Worm (Caenorhabditis elegans) whole organism, L4 larva: Measurements from ENCODE around the gene M162.5.

Experiments
- D1046.2 ChIP-seq: fragments of 200-800 bp; sonication (Bioruptor generic); IDR thresholded peaks from 2 replicates; pipeline ENCODE4 v1.3.6; 2022; ENCODE audit warnings: missing genetic modification characterization, missing compliant biosample characterization
- F44E2.7 ChIP-seq: fragments of 200-800 bp; sonication (Bioruptor generic); IDR thresholded peaks from 2 replicates; pipeline ENCODE4 v2.1.2; 2022; ENCODE audit warnings: missing genetic modification characterization, missing compliant biosample characterization
- F49E8.2 ChIP-seq: sonication (generic microtip); optimal IDR thresholded peaks from 2 replicates; lab custom pipeline; 2016; ENCODE audit warnings: missing compliant biosample characterization, mild to moderate bottlenecking, missing genetic modification characterization, borderline replicate concordance
- T20F7.1 ChIP-seq: fragments of 200-800 bp; sonication (Bioruptor generic); optimal IDR thresholded peaks from 2 replicates; lab custom pipeline; 2018; ENCODE audit warnings: mild to moderate bottlenecking, missing genetic modification characterization, missing compliant biosample characterization
- Y105C5A.15 ChIP-seq: fragments of 200-800 bp; sonication (Bioruptor generic); IDR thresholded peaks from 2 replicates; pipeline ENCODE4 v1.3.6; 2022; ENCODE audit warnings: missing genetic modification characterization, missing compliant biosample characterization
- Y5F2A.4 ChIP-seq: fragments of 200-800 bp; sonication (Bioruptor generic); optimal IDR thresholded peaks from 2 replicates; lab custom pipeline; 2018; ENCODE audit warnings: mild to moderate bottlenecking, missing genetic modification characterization, missing compliant biosample characterization
- Y75B8A.6 ChIP-seq: fragments of 200-800 bp; sonication (Bioruptor generic); IDR thresholded peaks from 2 replicates; pipeline ENCODE4 v1.3.6; 2022; ENCODE audit warnings: missing genetic modification reagents, missing genetic modification characterization, missing compliant biosample characterization
- aha-1 ChIP-seq: fragments of 150-350 bp; peaks from one replicate; lab custom pipeline; 2014; ENCODE audit warnings: missing biosample characterization, missing genetic modification characterization
- attf-4 ChIP-seq: sonication (generic microtip); optimal IDR thresholded peaks from 3 replicates; lab custom pipeline; 2017; ENCODE audit warnings: missing biosample characterization, missing genetic modification characterization
- ceh-28 ChIP-seq: fragments of 150-350 bp; optimal IDR thresholded peaks from 2 replicates; lab custom pipeline; 2014; ENCODE audit warnings: missing biosample characterization, missing genetic modification reagents, missing genetic modification characterization
- duxl-1 ChIP-seq: sonication (generic microtip); optimal IDR thresholded peaks from 2 replicates; lab custom pipeline; 2016; ENCODE audit warnings: mild to moderate bottlenecking, missing genetic modification characterization, moderate library complexity, missing compliant biosample characterization; ENCODE audit not compliant: poor library complexity
- egl-27 ChIP-seq: sonication (generic microtip); optimal IDR thresholded peaks from 3 replicates; lab custom pipeline; 2017; ENCODE audit warnings: missing biosample characterization, missing genetic modification reagents, missing genetic modification characterization
- hlh-11 ChIP-seq: fragments of 200-800 bp; sonication (Bioruptor generic); optimal IDR thresholded peaks from 2 replicates; lab custom pipeline; 2018; ENCODE audit warnings: mild to moderate bottlenecking, missing genetic modification characterization, missing compliant biosample characterization
- hlh-30 ChIP-seq: sonication (generic microtip); optimal IDR thresholded peaks from 2 replicates; lab custom pipeline; 2017; ENCODE audit warnings: antibody characterized with exemption, mild to moderate bottlenecking, missing genetic modification characterization, missing compliant biosample characterization; ENCODE audit not compliant: insufficient read depth
- lin-1 ChIP-seq: fragments of 200-800 bp; sonication (Bioruptor generic); IDR thresholded peaks from 2 replicates; pipeline ENCODE4 v1.3.6; 2022; ENCODE audit warnings: missing genetic modification reagents, missing genetic modification characterization, missing compliant biosample characterization
- lin-29 ChIP-seq: fragments of 200-800 bp; sonication (Bioruptor generic); IDR thresholded peaks from 2 replicates; pipeline ENCODE4 v1.3.6; 2022; ENCODE audit warnings: missing genetic modification reagents, missing genetic modification characterization, missing compliant biosample characterization
- lir-3 ChIP-seq: sonication (generic microtip); optimal IDR thresholded peaks from 2 replicates; lab custom pipeline; 2016; ENCODE audit warnings: mild to moderate bottlenecking, missing genetic modification characterization, missing compliant biosample characterization
- madf-9 ChIP-seq: fragments of 200-800 bp; sonication (Bioruptor generic); conservative IDR thresholded peaks from 2 replicates; pipeline ENCODE4 v1.3.6; 2022; ENCODE audit warnings: missing genetic modification reagents, missing genetic modification characterization, missing compliant biosample characterization
- mdt-29 ChIP-seq: fragments of 200-800 bp; sonication (Bioruptor generic); IDR thresholded peaks from 2 replicates; pipeline ENCODE4 v1.3.6; 2022; ENCODE audit warnings: missing genetic modification reagents, missing genetic modification characterization, missing compliant biosample characterization
- mxl-3 ChIP-seq: fragments of 200-800 bp; sonication (Bioruptor generic); optimal IDR thresholded peaks from 2 replicates; lab custom pipeline; 2018; ENCODE audit warnings: mild to moderate bottlenecking, missing genetic modification characterization, missing compliant biosample characterization
- nhr-10 ChIP-seq: fragments of 150-350 bp; optimal IDR thresholded peaks from 2 replicates; lab custom pipeline; 2014; ENCODE audit warnings: missing biosample characterization, missing genetic modification characterization
- nhr-237 ChIP-seq: sonication (generic microtip); optimal IDR thresholded peaks from 2 replicates; lab custom pipeline; 2017; ENCODE audit warnings: missing biosample characterization, missing genetic modification characterization
- nhr-25 ChIP-seq: sonication (generic microtip); optimal IDR thresholded peaks from 2 replicates; lab custom pipeline; 2017; ENCODE audit warnings: missing genetic modification characterization, mild to moderate bottlenecking, missing compliant biosample characterization, antibody characterized with exemption, moderate library complexity, borderline replicate concordance; ENCODE audit not compliant: insufficient read depth
- nhr-28 ChIP-seq: fragments of 150-350 bp; optimal IDR thresholded peaks from 2 replicates; lab custom pipeline; 2014; ENCODE audit warnings: missing biosample characterization, missing genetic modification characterization
- nhr-48 ChIP-seq: sonication (generic microtip); optimal IDR thresholded peaks from 2 replicates; lab custom pipeline; 2016; ENCODE audit warnings: mild to moderate bottlenecking, missing genetic modification characterization, missing compliant biosample characterization
- saeg-2 ChIP-seq: fragments of 200-800 bp; sonication (Bioruptor generic); IDR thresholded peaks from 2 replicates; pipeline ENCODE4 v1.3.6; 2022; ENCODE audit warnings: missing genetic modification reagents, missing genetic modification characterization, missing compliant biosample characterization
- sdz-12 ChIP-seq: fragments of 200-800 bp; sonication (Bioruptor generic); optimal IDR thresholded peaks from 2 replicates; lab custom pipeline; 2018; ENCODE audit warnings: mild to moderate bottlenecking, missing genetic modification characterization, missing compliant biosample characterization
- set-16 ChIP-seq: fragments of 200-800 bp; sonication (Bioruptor generic); IDR thresholded peaks from 2 replicates; pipeline ENCODE4 v1.3.6; 2022; ENCODE audit warnings: missing genetic modification reagents, missing genetic modification characterization, missing compliant biosample characterization
- unc-130 ChIP-seq: sonication (generic microtip); optimal IDR thresholded peaks from 2 replicates; lab custom pipeline; 2016; ENCODE audit warnings: missing genetic modification reagents, missing genetic modification characterization, missing compliant biosample characterization
- unc-62 ChIP-seq, 3 experiments: fragments of 150-350 bp in 1 of 3; sonication (generic microtip); optimal IDR thresholded peaks in 2 of 3; peaks in 1 of 3; 1 replicate in 1 of 3; 2 replicates in 2 of 3; lab custom pipeline; 2014 to 2017; ENCODE audit warnings: missing biosample characterization in 3 of 3, missing genetic modification characterization in 3 of 3, missing genetic modification reagents in 3 of 3, missing genotype in 1 of 3
- ztf-7 ChIP-seq: fragments of 150-350 bp; optimal IDR thresholded peaks from 2 replicates; lab custom pipeline; 2014; ENCODE audit warnings: missing biosample characterization, missing genetic modification characterization

M162.5 gene

DNA sequence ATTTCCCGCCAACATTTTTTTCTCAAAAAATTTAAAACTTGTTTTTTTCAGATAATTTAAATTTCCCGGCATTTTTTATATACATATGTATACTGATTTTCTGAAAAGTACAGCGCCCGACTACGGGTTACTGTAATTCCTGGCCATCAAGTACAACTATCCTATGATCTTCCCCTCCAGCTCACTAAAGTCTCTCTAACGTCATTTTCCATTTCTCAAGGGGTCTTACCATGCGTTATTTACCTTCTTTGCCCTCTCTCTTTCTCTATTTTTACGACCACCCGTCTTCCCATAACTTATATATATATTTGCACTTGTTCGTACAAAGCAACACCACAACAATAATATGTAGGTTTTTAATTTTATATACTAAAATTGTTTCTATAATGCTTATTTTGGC lies 4.6 kb upstream of the M162.5 start, which contains the start of gene W04E12.9:
Gene W04E12.9, plus strand, starts transcription at position 301 of the 400 bp plus-strand sequence.
- TF ChIP-seq lin-1 (GFP tag; lab: Robert Waterston, UW) (no peak), nhr-28 (tag; lab: Kevin White, UChicago) (no peak), unc-62 (GFP tag; optimal IDR thresholded peaks at IDR 0.05 in 1 of 2; lab: Kevin White, UChicago) (no peak), unc-62 (tag; optimal IDR thresholded peaks at IDR 0.05; lab: Kevin White, UChicago) (no peak), lin-29 (GFP tag; lab: Robert Waterston, UW) (no peak)
- TF ChIP-seq, all 104 proteins: peak for 0

DNA sequence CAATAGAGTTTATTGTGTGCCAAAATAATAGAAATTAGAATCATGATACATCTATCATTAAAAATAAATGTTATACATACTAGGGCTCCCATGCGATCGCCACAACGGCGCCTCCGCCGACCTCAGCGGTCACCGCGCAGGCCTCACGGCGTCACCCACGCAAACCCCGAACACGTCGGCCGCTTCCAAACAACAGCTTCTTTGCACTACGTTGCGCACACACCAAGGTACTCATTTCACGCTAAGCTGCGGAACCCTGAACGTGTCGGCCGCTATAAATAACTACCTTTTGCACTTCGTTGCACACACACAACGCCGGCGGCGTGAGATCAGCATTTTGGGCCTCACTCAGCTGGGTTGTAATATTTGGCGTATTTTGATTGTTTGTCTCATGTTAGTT lies 1.6 kb upstream of the M162.5 start:
- TF ChIP-seq set-16: peak; percentile 77
- TF ChIP-seq hlh-30: no peak
- TF ChIP-seq aha-1 (tag; lab: Kevin White, UChicago): peak; percentile 77

DNA sequence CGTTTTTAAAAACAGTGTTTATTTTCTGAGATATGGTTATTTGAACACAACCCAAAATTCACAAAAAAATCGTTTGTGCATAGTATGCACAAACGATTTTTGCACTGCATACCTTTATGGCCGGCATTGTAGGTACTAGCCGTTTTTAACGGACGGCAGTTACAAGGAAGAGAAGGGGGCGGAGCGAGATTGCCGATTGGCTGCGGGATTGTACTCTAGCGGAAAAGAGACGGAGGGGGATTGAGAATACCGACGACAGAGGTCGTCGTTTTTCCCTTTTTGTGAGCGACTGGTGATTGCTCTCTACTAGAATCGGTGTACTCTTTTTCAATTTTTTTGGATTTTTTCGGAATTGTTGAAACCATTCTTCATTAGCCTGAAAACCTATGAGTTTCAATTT lies 6.9 kb downstream of the M162.5 start:
- TF ChIP-seq duxl-1 (tag; lab: Kevin White, UChicago) (peak; percentile 54), madf-9 (GFP tag; lab: Robert Waterston, UW) (no peak)

- peak; percentile 49 for TF ChIP-seq unc-130
Measured at ce11 chrV:19770837-19771236, 10.0 kb downstream of the M162.5 start.

ce11 chrV:19771660-19772059 lies 10.8 kb downstream of the M162.5 start, which contains the start of gene M162.15:
Gene M162.15 (minus strand): TSS chrV:19771760.
- no peak for TF ChIP-seq mxl-3
- TF ChIP-seq duxl-1 (tag; lab: Kevin White, UChicago): no peak
- TF ChIP-seq hlh-30: no peak
- no peak for TF ChIP-seq lir-3 (tag; lab: Kevin White, UChicago)
- no peak for TF ChIP-seq nhr-10
- no peak for TF ChIP-seq set-16
- TF ChIP-seq Y75B8A.6 (GFP tag; lab: Robert Waterston, UW): no peak
- no peak for TF ChIP-seq aha-1 (tag; lab: Kevin White, UChicago)
- no peak for TF ChIP-seq nhr-237 (tag; lab: Kevin White, UChicago)
- no peak for TF ChIP-seq ceh-28 (tag; lab: Kevin White, UChicago)

ce11 chrV:19777227-19777626 lies 16.4 kb downstream of the M162.5 start, which contains the start of gene fbxa-118:
Gene fbxa-118 (minus strand): TSS chrV:19777327.
- TF ChIP-seq set-16 (no peak), egl-27 (tag; lab: Kevin White, UChicago) (no peak)
- TF ChIP-seq, all 104 proteins: peak for 0

DNA sequence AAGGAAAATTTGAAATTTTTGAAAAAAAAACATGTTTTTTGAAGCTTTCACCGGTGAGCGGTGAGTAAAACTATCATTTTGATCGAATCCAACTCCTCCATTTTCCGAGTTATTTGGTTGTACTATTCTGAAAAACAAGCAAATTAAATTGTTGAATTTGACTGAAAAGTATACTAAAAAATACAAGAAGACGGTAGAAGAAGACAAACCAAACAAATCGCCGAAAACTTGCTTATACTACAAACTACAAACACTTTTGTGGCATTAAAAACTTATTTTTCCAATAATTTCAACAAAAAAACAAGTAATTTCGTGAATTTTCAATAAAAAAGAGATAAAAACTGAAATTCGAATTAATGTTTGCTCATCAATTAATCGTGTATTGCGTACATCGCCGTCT lies 17.8 kb downstream of the M162.5 start, which contains the start of gene fbxa-194:
Gene fbxa-194, minus strand, starts transcription at position 101 of the 400 bp plus-strand sequence.
- no peak for TF ChIP-seq lin-29 (GFP tag; lab: Robert Waterston, UW)
- TF ChIP-seq, all 104 proteins: peak for 0

DNA sequence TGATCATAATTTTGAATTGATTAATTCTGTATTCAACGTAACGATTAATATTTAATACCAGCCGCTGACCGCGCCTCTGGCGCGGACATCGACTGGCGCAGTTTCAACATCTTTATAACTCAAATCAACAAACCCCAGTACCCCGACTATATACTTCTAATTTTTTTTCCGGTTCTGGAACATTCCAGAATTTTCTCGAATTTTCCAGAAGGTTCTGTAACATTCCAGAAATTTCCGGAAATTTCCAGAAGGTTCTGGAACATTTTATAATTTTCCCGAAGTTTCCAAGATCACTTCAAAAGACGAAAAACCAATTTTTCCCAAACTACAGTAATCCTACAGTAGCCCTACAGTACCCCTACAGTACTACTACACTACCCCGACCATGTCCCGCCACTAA lies 18.4 kb downstream of the M162.5 start:
- no peak for TF ChIP-seq T20F7.1 (GFP tag; lab: Kevin White, UChicago)
- no peak for TF ChIP-seq saeg-2 (GFP tag; lab: Robert Waterston, UW)
- no peak for TF ChIP-seq F44E2.7 (GFP tag; lab: Robert Waterston, UW)

- TF ChIP-seq sdz-12 (GFP tag; lab: Kevin White, UChicago) (no peak), F49E8.2 (tag; lab: Kevin White, UChicago) (no peak), mdt-29 (no peak), attf-4 (tag; lab: Kevin White, UChicago) (no peak), unc-130 (no peak), Y75B8A.6 (GFP tag; lab: Robert Waterston, UW) (no peak), ztf-7 (tag; lab: Kevin White, UChicago) (no peak), nhr-25 (no peak), Y5F2A.4 (GFP tag; lab: Kevin White, UChicago) (no peak), hlh-11 (tag; lab: Kevin White, UChicago) (no peak), Y105C5A.15 (no peak), D1046.2 (GFP tag; lab: Robert Waterston, UW) (no peak), nhr-237 (tag; lab: Kevin White, UChicago) (no peak), nhr-48 (no peak)
Measured at ce11 chrV:19783829-19784228, 23.0 kb downstream of the M162.5 start, which contains the start of gene srt-45. Gene srt-45 (plus strand): TSS chrV:19784129.
